Worm (Caenorhabditis elegans) whole organism, L2 larva: ENCODE results near the gene kin-18.

Source experiments
- R02D3.7 ChIP-seq: fragments of 150-350 bp; optimal IDR thresholded peaks from 2 replicates; lab custom pipeline; 2014; ENCODE audit warnings: missing biosample characterization, missing genetic modification characterization
- ama-1 ChIP-seq: fragments of 150-350 bp; optimal IDR thresholded peaks from 2 replicates; lab custom pipeline; 2018; ENCODE audit warnings: inconsistent platforms
- blmp-1 ChIP-seq: sonication (generic microtip); optimal IDR thresholded peaks from 2 replicates; lab custom pipeline; 2017; ENCODE audit warnings: missing genetic modification characterization, mild to moderate bottlenecking, missing compliant biosample characterization, antibody characterized with exemption, moderate library complexity; ENCODE audit not compliant: insufficient read depth
- ceh-16 ChIP-seq: fragments of 150-350 bp; optimal IDR thresholded peaks from 2 replicates; lab custom pipeline; 2014; ENCODE audit warnings: missing biosample characterization, missing genetic modification characterization
- dmd-4 ChIP-seq: sonication (generic microtip); optimal IDR thresholded peaks from 2 replicates; lab custom pipeline; 2017; ENCODE audit warnings: missing biosample characterization, missing genetic modification characterization
- lin-39 ChIP-seq: fragments of 150-350 bp; optimal IDR thresholded peaks from 2 replicates; lab custom pipeline; 2014; ENCODE audit warnings: missing biosample characterization, missing genetic modification reagents, missing genetic modification characterization
- nhr-11 ChIP-seq: fragments of 150-350 bp; optimal IDR thresholded peaks from 2 replicates; lab custom pipeline; 2014; ENCODE audit warnings: missing biosample characterization, missing genetic modification characterization
- nhr-12 ChIP-seq: fragments of 150-350 bp; optimal IDR thresholded peaks from 2 replicates; lab custom pipeline; 2014; ENCODE audit warnings: missing biosample characterization, missing genetic modification characterization
- nhr-237 ChIP-seq: fragments of 150-350 bp; optimal IDR thresholded peaks from 2 replicates; lab custom pipeline; 2014; ENCODE audit warnings: missing biosample characterization, missing genetic modification characterization
- nhr-77 ChIP-seq: fragments of 150-350 bp; optimal IDR thresholded peaks from 2 replicates; lab custom pipeline; 2014; ENCODE audit warnings: missing biosample characterization, missing genetic modification characterization
- snpc-4 ChIP-seq: fragments of 150-350 bp; optimal IDR thresholded peaks from 2 replicates; lab custom pipeline; 2014; ENCODE audit warnings: missing biosample characterization, missing genetic modification characterization
- unc-39 ChIP-seq: fragments of 150-350 bp; optimal IDR thresholded peaks from 2 replicates; lab custom pipeline; 2014; ENCODE audit warnings: missing biosample characterization, missing genetic modification characterization
- unc-62 ChIP-seq: fragments of 150-350 bp; optimal IDR thresholded peaks from 2 replicates; lab custom pipeline; 2014; ENCODE audit warnings: missing biosample characterization, missing genetic modification reagents, missing genetic modification characterization

DNA sequence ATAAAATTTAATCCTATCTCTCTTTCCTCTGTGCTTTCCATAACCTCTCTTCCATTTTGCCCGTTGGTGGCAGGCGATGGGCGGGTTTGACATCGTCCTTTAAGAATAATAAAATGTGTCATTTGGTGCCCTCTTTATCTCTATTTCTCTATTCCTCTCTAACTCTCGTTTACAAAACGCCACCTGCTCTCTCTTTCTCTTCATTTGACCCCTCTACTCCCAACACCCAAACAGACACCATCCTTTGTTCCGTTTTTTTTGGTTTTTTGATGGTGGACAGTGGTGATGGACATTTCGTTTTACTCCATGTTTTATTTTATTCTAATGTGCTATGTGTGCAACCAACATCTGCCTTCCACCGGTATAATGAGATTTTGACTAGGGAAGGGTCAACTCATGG lies 39.5 kb upstream of the kin-18 start:
- TF ChIP-seq ama-1 (lab: Kevin White, UChicago) (no peak), blmp-1 (tag; lab: Kevin White, UChicago) (no peak), unc-62 (GFP tag; lab: Kevin White, UChicago) (no peak), nhr-237 (tag; lab: Kevin White, UChicago) (no peak), R02D3.7 (tag; lab: Kevin White, UChicago) (no peak), nhr-11 (tag; lab: Kevin White, UChicago) (no peak), dmd-4 (tag; lab: Kevin White, UChicago) (no peak), lin-39 (no peak), nhr-12 (tag; lab: Kevin White, UChicago) (no peak), snpc-4 (tag; lab: Kevin White, UChicago) (no peak), unc-39 (tag; lab: Kevin White, UChicago) (no peak), nhr-77 (tag; lab: Kevin White, UChicago) (no peak), ceh-16 (no peak)
